Fruit fly (Drosophila melanogaster) whole organism, embryonic: ENCODE results near the gene CG13031.

Source experiments
- Ada2b ChIP-seq: fragments of 200-800 bp; sonication (Bioruptor generic); IDR thresholded peaks from 2 replicates; pipeline ENCODE4 v1.3.6; 2022; ENCODE audit warnings: missing biosample characterization, missing genetic modification characterization
- CG10267 ChIP-seq: fragments of 200-800 bp; sonication (Bioruptor generic); optimal IDR thresholded peaks from 2 replicates; lab custom pipeline; 2018; ENCODE audit warnings: missing biosample characterization, mild to moderate bottlenecking, missing genetic modification characterization, moderate library complexity
- CG10543 ChIP-seq: fragments of 200-800 bp; sonication (Bioruptor generic); optimal IDR thresholded peaks from 3 replicates; lab custom pipeline; 2017; ENCODE audit warnings: missing biosample characterization, mild to moderate bottlenecking, missing genetic modification characterization, moderate library complexity
- CG12236 ChIP-seq: fragments of 200-800 bp; sonication (Bioruptor generic); optimal IDR thresholded peaks from 2 replicates; lab custom pipeline; 2016; ENCODE audit warnings: missing biosample characterization, missing genetic modification characterization
- CG12942 ChIP-seq: fragments of 200-800 bp; sonication (Bioruptor generic); optimal IDR thresholded peaks from 3 replicates; lab custom pipeline; 2016; ENCODE audit warnings: missing biosample characterization, missing genetic modification characterization
- CG15479 ChIP-seq: fragments of 200-800 bp; sonication (Bioruptor generic); optimal IDR thresholded peaks from 3 replicates; lab custom pipeline; 2019; ENCODE audit warnings: missing biosample characterization, mild to moderate bottlenecking, missing genetic modification characterization, moderate library complexity
- CG17385 ChIP-seq: fragments of 200-800 bp; sonication (Bioruptor generic); optimal IDR thresholded peaks from 3 replicates; lab custom pipeline; 2018; ENCODE audit warnings: missing biosample characterization, mild to moderate bottlenecking, missing genetic modification characterization
- CG17802 ChIP-seq: fragments of 200-800 bp; sonication (Bioruptor generic); optimal IDR thresholded peaks from 2 replicates; lab custom pipeline; 2018; ENCODE audit warnings: missing biosample characterization, mild to moderate bottlenecking, missing genetic modification characterization, moderate library complexity
- CG17912 ChIP-seq: fragments of 200-800 bp; sonication (Bioruptor generic); optimal IDR thresholded peaks from 2 replicates; lab custom pipeline; 2018; ENCODE audit warnings: missing biosample characterization, mild to moderate bottlenecking, missing genetic modification characterization
- CG18764 ChIP-seq: fragments of 200-800 bp; sonication (Bioruptor generic); optimal IDR thresholded peaks from 3 replicates; lab custom pipeline; 2016; ENCODE audit warnings: missing biosample characterization, missing genetic modification characterization
- CG2199 ChIP-seq: fragments of 200-800 bp; sonication (Bioruptor generic); IDR thresholded peaks from 3 replicates; pipeline ENCODE4 v1.3.6; 2022; ENCODE audit warnings: missing biosample characterization, missing genetic modification characterization
- CG2202 ChIP-seq: fragments of 200-800 bp; sonication (Bioruptor generic); optimal IDR thresholded peaks from 2 replicates; lab custom pipeline; 2018; ENCODE audit warnings: missing biosample characterization, mild to moderate bottlenecking, missing genetic modification characterization
- CG32532 ChIP-seq: fragments of 200-800 bp; sonication (Bioruptor generic); IDR thresholded peaks from 2 replicates; pipeline ENCODE4 v1.3.6; 2022; ENCODE audit warnings: missing biosample characterization, missing genetic modification characterization
- CG32772 ChIP-seq: fragments of 200-800 bp; sonication (Bioruptor generic); IDR thresholded peaks from 2 replicates; pipeline ENCODE4 v1.3.6; 2022; ENCODE audit warnings: missing biosample characterization, missing genetic modification characterization
- CG4328 ChIP-seq: fragments of 200-800 bp; sonication (Bioruptor generic); optimal IDR thresholded peaks from 3 replicates; lab custom pipeline; 2017; ENCODE audit warnings: missing biosample characterization, missing genetic modification reagents, missing genetic modification characterization
- CG4404 ChIP-seq: fragments of 200-800 bp; sonication (Bioruptor generic); IDR thresholded peaks from 2 replicates; pipeline ENCODE4 v1.3.6; 2022; ENCODE audit warnings: missing biosample characterization, missing genetic modification characterization
- CG5245 ChIP-seq: fragments of 200-800 bp; sonication (Bioruptor generic); optimal IDR thresholded peaks from 3 replicates; lab custom pipeline; 2016; ENCODE audit warnings: missing biosample characterization, missing genetic modification characterization
- CG6683 ChIP-seq: fragments of 200-800 bp; sonication (Bioruptor generic); optimal IDR thresholded peaks from 2 replicates; lab custom pipeline; 2017; ENCODE audit warnings: missing biosample characterization, mild to moderate bottlenecking, missing genetic modification characterization, missing genetic modification reagents
- CG7839 ChIP-seq: fragments of 200-800 bp; sonication (Bioruptor generic); optimal IDR thresholded peaks from 3 replicates; lab custom pipeline; 2018; ENCODE audit warnings: missing biosample characterization, mild to moderate bottlenecking, missing genetic modification characterization, moderate library complexity
- CG8359 ChIP-seq: fragments of 200-800 bp; sonication (Bioruptor generic); optimal IDR thresholded peaks from 2 replicates; lab custom pipeline; 2017; ENCODE audit warnings: missing biosample characterization, mild to moderate bottlenecking, missing genetic modification characterization, borderline replicate concordance
- CG8478 ChIP-seq: fragments of >200 bp; optimal IDR thresholded peaks from 2 replicates; lab custom pipeline; 2018
- CG8944 ChIP-seq: fragments of 200-800 bp; sonication (Bioruptor generic); optimal IDR thresholded peaks from 3 replicates; lab custom pipeline; 2016; ENCODE audit warnings: missing biosample characterization, missing genetic modification characterization
- CG9932 ChIP-seq: fragments of 200-800 bp; sonication (Bioruptor generic); IDR thresholded peaks from 2 replicates; pipeline ENCODE4 v1.3.6; 2022; ENCODE audit warnings: missing biosample characterization, missing genetic modification characterization
- Dll ChIP-seq: fragments of 200-800 bp; sonication (Bioruptor generic); IDR thresholded peaks from 4 replicates; pipeline ENCODE4 v1.3.6; 2022; ENCODE audit warnings: missing biosample characterization, missing genetic modification characterization; ENCODE audit not compliant: partially characterized antibody
- Ets97D ChIP-seq: fragments of 200-800 bp; sonication (Bioruptor generic); optimal IDR thresholded peaks from 3 replicates; lab custom pipeline; 2016; ENCODE audit warnings: missing biosample characterization, missing genetic modification characterization
- HHEX ChIP-seq: fragments of 200-800 bp; sonication (Bioruptor generic); optimal IDR thresholded peaks from 3 replicates; lab custom pipeline; 2017; ENCODE audit warnings: missing biosample characterization, mild to moderate bottlenecking, missing genetic modification characterization, missing genetic modification reagents
- Lpt ChIP-seq: fragments of >200 bp; optimal IDR thresholded peaks from 2 replicates; lab custom pipeline; 2018; ENCODE audit warnings: missing biosample characterization, missing genetic modification characterization
- MBD-R2 ChIP-seq: fragments of 200-800 bp; sonication (Bioruptor generic); IDR thresholded peaks from 2 replicates; pipeline ENCODE4 v1.3.6; 2022; ENCODE audit warnings: missing biosample characterization, missing genetic modification characterization
- NK7.1 ChIP-seq: fragments of 200-800 bp; sonication (Bioruptor generic); optimal IDR thresholded peaks from 3 replicates; lab custom pipeline; 2016; ENCODE audit warnings: missing biosample characterization, missing genetic modification characterization
- PHDP ChIP-seq: fragments of 200-800 bp; sonication (Bioruptor generic); optimal IDR thresholded peaks from 3 replicates; lab custom pipeline; 2018; ENCODE audit warnings: missing biosample characterization, mild to moderate bottlenecking, missing genetic modification characterization, moderate library complexity
- Sry-β ChIP-seq: fragments of 200-800 bp; sonication (Bioruptor generic); optimal IDR thresholded peaks from 2 replicates; lab custom pipeline; 2018; ENCODE audit warnings: missing biosample characterization, mild to moderate bottlenecking, missing genetic modification characterization, moderate library complexity
- Usf ChIP-seq: fragments of 200-800 bp; sonication (Bioruptor generic); optimal IDR thresholded peaks from 2 replicates; lab custom pipeline; 2017; ENCODE audit warnings: missing genotype, missing biosample characterization, missing genetic modification characterization
- Xrp1 ChIP-seq: fragments of 200-800 bp; sonication (Bioruptor generic); IDR thresholded peaks from 2 replicates; pipeline ENCODE4 v1.3.6; 2022; ENCODE audit warnings: missing biosample characterization, missing genetic modification characterization
- YL-1 ChIP-seq: fragments of 200-800 bp; sonication (Bioruptor generic); optimal IDR thresholded peaks from 3 replicates; lab custom pipeline; 2017; ENCODE audit warnings: missing biosample characterization, mild to moderate bottlenecking, missing genetic modification characterization
- bab2 ChIP-seq: fragments of 200-800 bp; sonication (Bioruptor generic); optimal IDR thresholded peaks from 2 replicates; lab custom pipeline; 2016; ENCODE audit warnings: missing biosample characterization, missing genetic modification characterization
- bigmax ChIP-seq: fragments of 200-800 bp; sonication (Bioruptor generic); optimal IDR thresholded peaks from 2 replicates; lab custom pipeline; 2018; ENCODE audit warnings: missing biosample characterization, mild to moderate bottlenecking, missing genetic modification characterization
- cad ChIP-seq: fragments of >200 bp; optimal IDR thresholded peaks from 2 replicates; lab custom pipeline; 2017; ENCODE audit warnings: missing biosample characterization, missing genetic modification characterization
- hb ChIP-seq: fragments of 200-800 bp; sonication (Bioruptor generic); IDR thresholded peaks from 3 replicates; pipeline ENCODE4 v1.3.6; 2022; ENCODE audit warnings: missing biosample characterization, missing genetic modification characterization; ENCODE audit not compliant: partially characterized antibody
- nom ChIP-seq: fragments of 200-800 bp; sonication (Bioruptor generic); optimal IDR thresholded peaks from 2 replicates; lab custom pipeline; 2017; ENCODE audit warnings: missing biosample characterization, missing genetic modification characterization, mild to moderate bottlenecking, moderate library complexity, missing genetic modification reagents
- onecut ChIP-seq: fragments of 200-800 bp; sonication (Bioruptor generic); IDR thresholded peaks from 2 replicates; pipeline ENCODE4 v1.3.6; 2022; ENCODE audit warnings: missing biosample characterization, missing genetic modification characterization
- p53 ChIP-seq: fragments of 200-800 bp; sonication (Bioruptor generic); optimal IDR thresholded peaks from 2 replicates; lab custom pipeline; 2016; ENCODE audit warnings: missing biosample characterization, missing genetic modification characterization
- pho ChIP-seq: fragments of 200-800 bp; sonication (Bioruptor generic); optimal IDR thresholded peaks from 2 replicates; lab custom pipeline; 2016; ENCODE audit warnings: missing biosample characterization, missing genetic modification characterization
- phol ChIP-seq: fragments of 200-800 bp; sonication (Bioruptor generic); optimal IDR thresholded peaks from 3 replicates; lab custom pipeline; 2018; ENCODE audit warnings: missing biosample characterization, mild to moderate bottlenecking, missing genetic modification characterization, moderate library complexity
- scrt ChIP-seq: fragments of 200-800 bp; sonication (Bioruptor generic); optimal IDR thresholded peaks from 2 replicates; lab custom pipeline; 2018; ENCODE audit warnings: missing biosample characterization, mild to moderate bottlenecking, missing genetic modification characterization, moderate library complexity
- so ChIP-seq: fragments of 200-800 bp; sonication (Bioruptor generic); IDR thresholded peaks from 3 replicates; pipeline ENCODE4 v1.3.6; 2022; ENCODE audit warnings: missing biosample characterization, missing genetic modification characterization
- sob ChIP-seq: fragments of 200-800 bp; sonication (Bioruptor generic); IDR thresholded peaks from 2 replicates; pipeline ENCODE4 v1.3.6; 2022; ENCODE audit warnings: missing biosample characterization, missing genetic modification characterization
- stc ChIP-seq: fragments of 200-800 bp; sonication (Bioruptor generic); IDR thresholded peaks from 2 replicates; pipeline ENCODE4 v1.3.6; 2022; ENCODE audit warnings: missing biosample characterization, missing genetic modification characterization
- stwl ChIP-seq: fragments of 200-800 bp; sonication (Bioruptor generic); optimal IDR thresholded peaks from 3 replicates; lab custom pipeline; 2018; ENCODE audit warnings: missing biosample characterization, mild to moderate bottlenecking, missing genetic modification characterization, moderate library complexity
- tin ChIP-seq: fragments of 200-800 bp; sonication (Bioruptor generic); optimal IDR thresholded peaks from 3 replicates; lab custom pipeline; 2016; ENCODE audit warnings: missing biosample characterization, missing genetic modification characterization
- tna ChIP-seq: fragments of 200-800 bp; sonication (Bioruptor generic); IDR thresholded peaks from 2 replicates; pipeline ENCODE4 v1.3.6; 2022; ENCODE audit warnings: missing biosample characterization, missing genetic modification characterization; ENCODE audit not compliant: partially characterized antibody
- yki ChIP-seq: fragments of >200 bp; optimal IDR thresholded peaks from 3 replicates; lab custom pipeline; 2018

CG13031 gene

dm6 chr3L:16743906-16744704, 19.4 kb downstream of the CG13031 start (continued):
- TF ChIP-seq pho (GFP tag; lab: Kevin White, UChicago) (no peak), nom (GFP tag; lab: Kevin White, UChicago) (no peak), stc (no peak), scrt (no peak), CG17802 (tag; lab: Kevin White, UChicago) (no peak), CG10543 (GFP tag; lab: Kevin White, UChicago) (no peak), onecut (no peak), bigmax (GFP tag; lab: Kevin White, UChicago) (no peak), bab2 (no peak), tna (GFP tag; lab: Robert Waterston, UW) (no peak), CG32532 (no peak), CG12942 (no peak), PHDP (no peak), NK7.1 (GFP tag; lab: Kevin White, UChicago) (no peak), phol (tag; lab: Kevin White, UChicago) (peak; percentile 61), tin (GFP tag; lab: Kevin White, UChicago) (no peak), so (GFP tag; lab: Robert Waterston, UW) (no peak), CG8478 (no peak), CG4328 (GFP tag; lab: Kevin White, UChicago) (no peak), Ada2b (GFP tag; lab: Robert Waterston, UW) (no peak), CG12236 (GFP tag; lab: Kevin White, UChicago) (no peak), yki (lab: Kevin White, UChicago) (no peak), CG5245 (GFP tag; lab: Kevin White, UChicago) (no peak), Dll (GFP tag; lab: Robert Waterston, UW) (no peak), CG2202 (tag; lab: Kevin White, UChicago) (no peak), CG10267 (tag; lab: Kevin White, UChicago) (peak; percentile 68), HHEX (GFP tag; lab: Kevin White, UChicago) (no peak), p53 (no peak), stwl (tag; lab: Kevin White, UChicago) (peak; percentile 2), Sry-β (GFP tag; lab: Kevin White, UChicago) (no peak), CG9932 (GFP tag; lab: Robert Waterston, UW) (no peak), CG17912 (no peak), CG6683 (no peak), MBD-R2 (GFP tag; lab: Robert Waterston, UW) (no peak), CG18764 (GFP tag; lab: Kevin White, UChicago) (no peak), CG8359 (GFP tag; lab: Kevin White, UChicago) (no peak), hb (no peak), Xrp1 (GFP tag; lab: Robert Waterston, UW) (peak; percentile 66), YL-1 (no peak), CG4404 (no peak), CG32772 (no peak), sob (GFP tag; lab: Robert Waterston, UW) (no peak), CG8944 (GFP tag; lab: Kevin White, UChicago) (no peak), Usf (no peak), Lpt (GFP tag; lab: Kevin White, UChicago) (no peak), cad (GFP tag; lab: Kevin White, UChicago) (no peak), Ets97D (GFP tag; lab: Kevin White, UChicago) (no peak), CG7839 (tag; lab: Kevin White, UChicago) (peak; percentile 30), CG17385 (GFP tag; lab: Kevin White, UChicago) (no peak), CG15479 (GFP tag; lab: Kevin White, UChicago) (no peak), CG2199 (GFP tag; lab: Robert Waterston, UW) (peak; percentile 59; the same call in 1 of the 3 replicates)
